Fruit fly (Drosophila melanogaster) whole organism, prepupa: Measurements from ENCODE around the gene mRpL40.

ENCODE experiments used
- Blimp-1 ChIP-seq: fragments of 200-800 bp; sonication (Bioruptor generic); optimal IDR thresholded peaks from 3 replicates; lab custom pipeline; 2017; ENCODE audit warnings: missing biosample characterization, missing genetic modification characterization, mild to moderate bottlenecking, moderate library complexity, missing genetic modification reagents
- CG10669 ChIP-seq: fragments of 200-800 bp; sonication (Bioruptor generic); optimal IDR thresholded peaks from 3 replicates; lab custom pipeline; 2018; ENCODE audit warnings: missing biosample characterization, mild to moderate bottlenecking, missing genetic modification characterization, moderate library complexity
- CG11762 ChIP-seq: fragments of 200-800 bp; sonication (Bioruptor generic); optimal IDR thresholded peaks from 3 replicates; lab custom pipeline; 2016; ENCODE audit warnings: missing biosample characterization, missing genetic modification characterization; ENCODE audit not compliant: insufficient read depth
- CG16779 ChIP-seq: fragments of 200-800 bp; sonication (Bioruptor generic); optimal IDR thresholded peaks from 3 replicates; lab custom pipeline; 2017; ENCODE audit warnings: missing biosample characterization, mild to moderate bottlenecking, missing genetic modification characterization
- CG32006 ChIP-seq: fragments of 200-800 bp; sonication (Bioruptor generic); optimal IDR thresholded peaks from 3 replicates; lab custom pipeline; 2017; ENCODE audit warnings: missing biosample characterization, mild to moderate bottlenecking, missing genetic modification characterization
- CG6163 ChIP-seq: fragments of 200-800 bp; sonication (Bioruptor generic); IDR thresholded peaks from 3 replicates; pipeline ENCODE4 v1.3.6; 2022; ENCODE audit warnings: missing biosample characterization, missing genetic modification characterization
- CG6792 ChIP-seq: fragments of 200-800 bp; sonication (Bioruptor generic); optimal IDR thresholded peaks from 3 replicates; lab custom pipeline; 2016; ENCODE audit warnings: missing biosample characterization, missing genetic modification characterization
- Eip93F ChIP-seq: fragments of 200-800 bp; sonication (Bioruptor generic); optimal IDR thresholded peaks from 2 replicates; lab custom pipeline; 2016; ENCODE audit warnings: missing biosample characterization, mild to moderate bottlenecking, missing genetic modification characterization
- Hr39 ChIP-seq: fragments of 200-800 bp; sonication (Bioruptor generic); optimal IDR thresholded peaks from 2 replicates; lab custom pipeline; 2016; ENCODE audit warnings: missing biosample characterization, missing genetic modification characterization
- Smox ChIP-seq: fragments of 200-800 bp; sonication (Bioruptor generic); optimal IDR thresholded peaks from 3 replicates; lab custom pipeline; 2016; ENCODE audit warnings: missing biosample characterization, missing genetic modification characterization
- Sox15 ChIP-seq: fragments of 200-800 bp; sonication (Bioruptor generic); optimal IDR thresholded peaks from 3 replicates; lab custom pipeline; 2016; ENCODE audit warnings: missing biosample characterization, missing genetic modification characterization
- fd85E ChIP-seq: fragments of 200-800 bp; sonication (Bioruptor generic); optimal IDR thresholded peaks from 3 replicates; lab custom pipeline; 2016; ENCODE audit warnings: missing biosample characterization, missing genetic modification characterization
- lz ChIP-seq: fragments of 200-800 bp; sonication (Bioruptor generic); optimal IDR thresholded peaks from 3 replicates; lab custom pipeline; 2016; ENCODE audit warnings: missing biosample characterization, missing genetic modification characterization
- vri ChIP-seq: fragments of 200-800 bp; sonication (Bioruptor generic); optimal IDR thresholded peaks from 3 replicates; lab custom pipeline; 2016; ENCODE audit warnings: missing biosample characterization, mild to moderate bottlenecking, missing genetic modification characterization

dm6 chr3R:11393896-11394295, 13.8 kb upstream of the mRpL40 start:
- TF ChIP-seq CG32006 (GFP tag; lab: Kevin White, UChicago) (no peak), CG6792 (no peak), vri (GFP tag; lab: Kevin White, UChicago) (no peak), CG11762 (no peak), Smox (no peak), Hr39 (GFP tag; lab: Kevin White, UChicago) (no peak), fd85E (GFP tag; lab: Kevin White, UChicago) (no peak), Blimp-1 (GFP tag; lab: Kevin White, UChicago) (no peak), CG16779 (tag; lab: Kevin White, UChicago) (no peak), lz (no peak), CG10669 (GFP tag; lab: Kevin White, UChicago) (no peak), Eip93F (GFP tag; lab: Kevin White, UChicago) (no peak), CG6163 (GFP tag; lab: Robert Waterston, UW) (no peak), Sox15 (GFP tag; lab: Kevin White, UChicago) (no peak)
